Worm (Caenorhabditis elegans) whole organism, L4/young adult: ENCODE measurements around the gene B0416.4.

Source experiments
- W03F9.2 ChIP-seq: fragments of 150-350 bp; optimal IDR thresholded peaks from 2 replicates; lab custom pipeline; 2014; ENCODE audit warnings: missing biosample characterization, missing genetic modification characterization
- him-1 ChIP-seq: sonication (generic microtip); optimal IDR thresholded peaks from 2 replicates; lab custom pipeline; 2016; ENCODE audit warnings: missing genotype, missing genetic modification reagents, missing genetic modification characterization, missing compliant biosample characterization

DNA sequence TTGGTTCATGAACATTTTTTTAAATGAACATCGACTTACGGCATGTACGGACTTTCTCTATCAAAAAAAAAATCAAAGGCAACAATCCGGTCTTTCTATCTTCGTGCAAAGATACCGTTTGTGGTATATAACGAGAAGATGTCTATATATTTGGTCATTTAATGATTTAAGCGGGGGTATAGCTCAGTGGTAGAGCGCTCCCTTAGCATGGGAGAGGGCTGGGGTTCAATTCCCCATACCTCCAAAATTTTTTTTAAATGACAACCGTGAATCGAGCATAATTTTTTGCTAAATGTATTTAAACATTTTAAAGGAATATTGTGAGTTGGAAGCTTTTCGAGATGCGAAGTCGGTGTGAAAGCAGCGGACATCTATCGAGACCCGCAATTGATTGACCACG is 40.1 kb upstream of the B0416.4 start:
- TF ChIP-seq him-1 (no peak), W03F9.2 (tag; lab: Kevin White, UChicago) (no peak)
